Fruit fly (Drosophila melanogaster) whole organism, pupa: ENCODE results near the gene Gagr.

Source experiments
- Ets98B ChIP-seq: fragments of 200-800 bp; sonication (Bioruptor generic); IDR thresholded peaks from 2 replicates; pipeline ENCODE4 v1.3.6; 2022; ENCODE audit warnings: missing biosample characterization, missing genetic modification characterization
- Snoo ChIP-seq: fragments of 200-800 bp; sonication (Bioruptor generic); optimal IDR thresholded peaks from 3 replicates; lab custom pipeline; 2017; ENCODE audit warnings: missing biosample characterization, mild to moderate bottlenecking, missing genetic modification characterization, inconsistent platforms

- no peak for TF ChIP-seq Ets98B (GFP tag; lab: Robert Waterston, UW)
- TF ChIP-seq Snoo (tag; lab: Kevin White, UChicago): no peak
Observed at dm6 chr3L:16362119-16362653, 32.2 kb upstream of the Gagr start, which contains the start of gene Cpr72Ea.
